Worm (Caenorhabditis elegans) whole organism, early embryonic: ENCODE data around the gene dss-1.

ENCODE experiments used
- B0310.2 ChIP-seq: sonication (generic microtip); optimal IDR thresholded peaks from 2 replicates; lab custom pipeline; 2016; ENCODE audit warnings: mild to moderate bottlenecking, missing genetic modification characterization, missing compliant biosample characterization
- F13C5.2 ChIP-seq: sonication (generic microtip); optimal IDR thresholded peaks from 2 replicates; lab custom pipeline; 2017; ENCODE audit warnings: mild to moderate bottlenecking, missing genetic modification characterization, inconsistent platforms, missing compliant biosample characterization
- ama-1 ChIP-seq: fragments of 150-350 bp; optimal IDR thresholded peaks from 2 replicates; lab custom pipeline; 2014
- ceh-13 ChIP-seq: fragments of 200-800 bp; sonication (Bioruptor generic); optimal IDR thresholded peaks from 2 replicates; lab custom pipeline; 2018; ENCODE audit warnings: mild to moderate bottlenecking, missing genetic modification characterization, missing compliant biosample characterization
- ets-7 ChIP-seq: sonication (generic microtip); optimal IDR thresholded peaks from 2 replicates; lab custom pipeline; 2016; ENCODE audit warnings: missing genotype, missing genetic modification characterization, missing compliant biosample characterization
- flt-1 ChIP-seq: fragments of 200-800 bp; sonication (Bioruptor generic); IDR thresholded peaks from 2 replicates; pipeline ENCODE4 v1.3.6; 2022; ENCODE audit warnings: missing genetic modification characterization, missing compliant biosample characterization
- hmbx-1 ChIP-seq: sonication (generic microtip); optimal IDR thresholded peaks from 2 replicates; lab custom pipeline; 2016; ENCODE audit warnings: mild to moderate bottlenecking, missing genetic modification characterization, missing compliant biosample characterization
- hnd-1 ChIP-seq: sonication (generic microtip); optimal IDR thresholded peaks from 2 replicates; lab custom pipeline; 2016; ENCODE audit warnings: missing genetic modification characterization, missing compliant biosample characterization
- pes-1 ChIP-seq: fragments of 200-800 bp; sonication (Bioruptor generic); IDR thresholded peaks from 2 replicates; pipeline ENCODE4 v1.3.6; 2022; ENCODE audit warnings: missing genetic modification reagents, missing genetic modification characterization, missing compliant biosample characterization
- scrt-1 ChIP-seq: fragments of 200-800 bp; sonication (Bioruptor generic); IDR thresholded peaks from 2 replicates; pipeline ENCODE4 v1.3.6; 2022; ENCODE audit warnings: missing genetic modification characterization, missing compliant biosample characterization
- sea-1 ChIP-seq: fragments of 200-800 bp; sonication (Bioruptor generic); conservative IDR thresholded peaks from 2 replicates; pipeline ENCODE4 v1.3.6; 2022; ENCODE audit warnings: missing genetic modification characterization, missing compliant biosample characterization
- tra-4 ChIP-seq: sonication (generic microtip); optimal IDR thresholded peaks from 2 replicates; lab custom pipeline; 2017; ENCODE audit warnings: missing genetic modification characterization, missing compliant biosample characterization

ce11 chrIII:1205421-1205820 is 9.3 kb upstream of the dss-1 start:
- TF ChIP-seq flt-1 (GFP tag; lab: Robert Waterston, UW) (no peak), scrt-1 (GFP tag; lab: Robert Waterston, UW) (no peak), ama-1 (no peak), pes-1 (no peak), ceh-13 (GFP tag; lab: Kevin White, UChicago) (no peak), tra-4 (tag; lab: Kevin White, UChicago) (no peak), hnd-1 (no peak), F13C5.2 (tag; lab: Kevin White, UChicago) (no peak), hmbx-1 (tag; lab: Kevin White, UChicago) (no peak), ets-7 (tag; lab: Kevin White, UChicago) (no peak), B0310.2 (tag; lab: Kevin White, UChicago) (no peak), sea-1 (GFP tag; lab: Robert Waterston, UW) (no peak)
